Worm (Caenorhabditis elegans) whole organism, midembryonic: Measurements from ENCODE around the gene C04H5.7.

Experiments
- T22C8.4 ChIP-seq: fragments of 200-800 bp; sonication (Bioruptor generic); IDR thresholded peaks from 2 replicates; pipeline ENCODE4 v1.3.6; 2022; ENCODE audit warnings: missing genetic modification characterization, missing compliant biosample characterization
- cog-1 ChIP-seq: sonication (generic microtip); optimal IDR thresholded peaks from 2 replicates; lab custom pipeline; 2016; ENCODE audit warnings: missing genetic modification characterization, missing compliant biosample characterization
- flt-1 ChIP-seq: fragments of 200-800 bp; sonication (Bioruptor generic); IDR thresholded peaks from 2 replicates; pipeline ENCODE4 v1.3.6; 2022; ENCODE audit warnings: missing genetic modification characterization, missing compliant biosample characterization
- med-1 ChIP-seq: sonication (generic microtip); optimal IDR thresholded peaks from 2 replicates; lab custom pipeline; 2017; ENCODE audit warnings: missing genetic modification characterization, mild to moderate bottlenecking, missing compliant biosample characterization, antibody characterized with exemption, missing genetic modification reagents; ENCODE audit not compliant: insufficient read depth
- ref-1 ChIP-seq: fragments of 200-800 bp; sonication (Bioruptor generic); conservative IDR thresholded peaks from 2 replicates; pipeline ENCODE4 v1.3.6; 2022; ENCODE audit warnings: missing genetic modification reagents, missing genetic modification characterization, missing compliant biosample characterization
- tab-1 ChIP-seq: fragments of 200-800 bp; sonication (Bioruptor generic); IDR thresholded peaks from 2 replicates; pipeline ENCODE4 v1.3.6; 2022; ENCODE audit warnings: missing genetic modification characterization, missing compliant biosample characterization
- ztf-23 ChIP-seq: fragments of 200-800 bp; sonication (Bioruptor generic); IDR thresholded peaks from 2 replicates; pipeline ENCODE4 v1.3.6; 2022; ENCODE audit warnings: missing genetic modification reagents, missing genetic modification characterization, missing compliant biosample characterization
- ztf-29 ChIP-seq: fragments of 200-800 bp; sonication (Bioruptor generic); IDR thresholded peaks from 2 replicates; pipeline ENCODE4 v1.3.6; 2022; ENCODE audit warnings: missing genetic modification reagents, missing genetic modification characterization, missing compliant biosample characterization

DNA sequence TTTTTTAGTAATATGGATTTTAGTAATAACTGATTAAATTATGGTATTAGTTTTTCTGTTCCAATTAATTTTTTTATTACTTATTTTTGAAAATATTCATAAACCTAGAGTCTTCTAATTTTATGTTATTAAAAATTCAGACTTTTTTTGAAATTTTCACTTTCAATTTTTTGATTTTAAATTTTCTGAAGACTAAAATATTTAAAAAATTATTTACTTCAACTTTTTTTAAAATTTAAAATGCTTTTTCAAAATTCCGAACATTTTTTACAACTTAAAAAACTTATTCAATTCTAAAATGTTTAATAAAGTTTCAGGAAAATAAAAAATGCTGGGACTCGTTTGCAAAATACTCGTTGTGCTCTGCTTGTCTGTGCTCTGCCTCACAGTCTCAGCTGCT, 12.9 kb downstream of the C04H5.7 start, which contains the start of gene nlp-41:
- no peak for TF ChIP-seq flt-1 (GFP tag; lab: Robert Waterston, UW)
- no peak for TF ChIP-seq cog-1 (tag; lab: Kevin White, UChicago)
- TF ChIP-seq ref-1 (GFP tag; lab: Robert Waterston, UW), result no peak
- TF ChIP-seq tab-1 (GFP tag; lab: Robert Waterston, UW), result no peak
- no peak for TF ChIP-seq med-1 (GFP tag; lab: Kevin White, UChicago)
- no peak for TF ChIP-seq ztf-23
- TF ChIP-seq T22C8.4 (GFP tag; lab: Robert Waterston, UW), result no peak
- no peak for TF ChIP-seq ztf-29 (GFP tag; lab: Robert Waterston, UW)
